ENCODE assay signal across 3 fruit fly cellular contexts in genomic region chrX:1380350-1381060, dm6.
TF ChIP-seq lines count a peak whose summit lies in the region.

Gene CG3719, minus strand, starts transcription at chrX:1380480.
Gene CG32813, plus strand, starts transcription at chrX:1380914.

TF ChIP-seq in whole organism, adult, 20 proteins besides CTCF, POLR2A, EP300 and RAD21 (continued from another document):
- TF ChIP-seq kay (GFP tag; lab: Kevin White, UChicago; ENCODE audit: borderline replicate concordance) (no peak), CG12768 (GFP tag; optimal IDR thresholded peaks at IDR 0.05; lab: Kevin White, UChicago) (no peak)

TF ChIP-seq in whole organism, embryonic, 481 proteins besides CTCF, POLR2A, EP300 and RAD21 (continued from another document and continues in another):
- no peak for TF ChIP-seq CG11696 (GFP tag; IDR thresholded peaks at IDR 0.05; lab: Robert Waterston, UW)
- no peak for TF ChIP-seq esg (GFP tag; conservative IDR thresholded peaks at IDR 0.05; lab: Robert Waterston, UW)
- peak; percentile 57; the same call in 1 of the 2 replicates for TF ChIP-seq sob (GFP tag; IDR thresholded peaks at IDR 0.05; lab: Robert Waterston, UW)
- peak; percentile 32 for TF ChIP-seq YL-1 (GFP tag; optimal IDR thresholded peaks at IDR 0.05; lab: Kevin White, UChicago)
- TF ChIP-seq Tbp (GFP tag; optimal IDR thresholded peaks at IDR 0.05; lab: Kevin White, UChicago), result no peak
- no peak for TF ChIP-seq salm (tag; optimal IDR thresholded peaks at IDR 0.05; lab: Kevin White, UChicago)
- TF ChIP-seq Xbp1 (GFP tag; optimal IDR thresholded peaks at IDR 0.05; lab: Kevin White, UChicago), result peak; percentile 49
- peak; percentile 66 for TF ChIP-seq her (GFP tag; optimal IDR thresholded peaks at IDR 0.05; lab: Kevin White, UChicago)
- no peak for TF ChIP-seq hkb (optimal IDR thresholded peaks at IDR 0.05; lab: Kevin White, UChicago)
- no peak for TF ChIP-seq hkb (GFP tag; IDR thresholded peaks at IDR 0.05; lab: Robert Waterston, UW)
- TF ChIP-seq Fer1 (GFP tag; optimal IDR thresholded peaks at IDR 0.05; lab: Kevin White, UChicago), result no peak
- 0 out of 4 replicates have a peak, but pooled peaks have one; percentile 27 for TF ChIP-seq chinmo (GFP tag; IDR thresholded peaks at IDR 0.05; lab: Robert Waterston, UW; ENCODE audit: partially characterized antibody)
- TF ChIP-seq crp (GFP tag; optimal IDR thresholded peaks at IDR 0.05; lab: Kevin White, UChicago), result peak in 1 of 2 experiments; percentile 32
- no peak for TF ChIP-seq ac (GFP tag; optimal IDR thresholded peaks at IDR 0.05; lab: Kevin White, UChicago)
- peak; percentile 41 for TF ChIP-seq CG10366 (GFP tag; IDR thresholded peaks at IDR 0.05; lab: Robert Waterston, UW)
- TF ChIP-seq Trl (optimal IDR thresholded peaks at IDR 0.05; lab: Kevin White, UChicago), result peak; percentile 72 to 74
- peak; percentile 10 for TF ChIP-seq Trl (GFP tag; optimal IDR thresholded peaks at IDR 0.05; lab: Kevin White, UChicago)
- TF ChIP-seq CG2129 (GFP tag; IDR thresholded peaks at IDR 0.05; lab: Robert Waterston, UW; ENCODE audit: partially characterized antibody), result no peak
- peak; percentile 40 for TF ChIP-seq HLH54F (GFP tag; optimal IDR thresholded peaks at IDR 0.05; lab: Kevin White, UChicago)
- TF ChIP-seq CG7556 (GFP tag; optimal IDR thresholded peaks at IDR 0.05; lab: Kevin White, UChicago), result peak; percentile 30
- no peak for TF ChIP-seq NC2α (GFP tag; optimal IDR thresholded peaks at IDR 0.05; lab: Kevin White, UChicago)
- no peak for TF ChIP-seq ash1 (GFP tag; optimal IDR thresholded peaks at IDR 0.05; lab: Kevin White, UChicago)
- TF ChIP-seq CG2116 (GFP tag; optimal IDR thresholded peaks at IDR 0.05; lab: Kevin White, UChicago), result peak; percentile 64
- TF ChIP-seq lola (GFP tag; optimal IDR thresholded peaks at IDR 0.05; lab: Kevin White, UChicago), result no peak
- no peak for TF ChIP-seq gcm2 (GFP tag; optimal IDR thresholded peaks at IDR 0.05; lab: Kevin White, UChicago)
- peak; percentile 57 for TF ChIP-seq CG13624 (GFP tag; optimal IDR thresholded peaks at IDR 0.05; lab: Kevin White, UChicago)
- TF ChIP-seq fu2 (GFP tag; optimal IDR thresholded peaks at IDR 0.05; lab: Kevin White, UChicago), result peak; percentile 52
- peak; percentile 64 for TF ChIP-seq Myb (GFP tag; optimal IDR thresholded peaks at IDR 0.05; lab: Kevin White, UChicago)
- TF ChIP-seq ase (GFP tag; IDR thresholded peaks at IDR 0.05; lab: Robert Waterston, UW), result no peak
- no peak for TF ChIP-seq D (optimal IDR thresholded peaks at IDR 0.05; lab: Kevin White, UChicago)
- TF ChIP-seq D (GFP tag; optimal IDR thresholded peaks at IDR 0.05; lab: Kevin White, UChicago), result no peak
- no peak for TF ChIP-seq HHEX (GFP tag; optimal IDR thresholded peaks at IDR 0.05; lab: Kevin White, UChicago)
- no peak for TF ChIP-seq CG7839 (tag; optimal IDR thresholded peaks at IDR 0.05; lab: Kevin White, UChicago)
- no peak for TF ChIP-seq CG4854 (GFP tag; optimal IDR thresholded peaks at IDR 0.05; lab: Kevin White, UChicago)
- TF ChIP-seq dimm (GFP tag; IDR thresholded peaks at IDR 0.05; lab: Robert Waterston, UW), result no peak
- no peak for TF ChIP-seq CG1792 (GFP tag; optimal IDR thresholded peaks at IDR 0.05; lab: Kevin White, UChicago)
- TF ChIP-seq gro (GFP tag; optimal IDR thresholded peaks at IDR 0.05; lab: Kevin White, UChicago), result peak; percentile 32
- no peak for TF ChIP-seq CG18262 (tag; optimal IDR thresholded peaks at IDR 0.05; lab: Kevin White, UChicago)
- TF ChIP-seq nom (GFP tag; optimal IDR thresholded peaks at IDR 0.05; lab: Kevin White, UChicago), result no peak
- TF ChIP-seq Hey (tag; optimal IDR thresholded peaks at IDR 0.05; lab: Kevin White, UChicago), result no peak
- TF ChIP-seq CG9727 (GFP tag; optimal IDR thresholded peaks at IDR 0.05; lab: Kevin White, UChicago), result no peak
- TF ChIP-seq ems (GFP tag; optimal IDR thresholded peaks at IDR 0.05; lab: Kevin White, UChicago), result peak; percentile 42
- TF ChIP-seq GATAe (GFP tag; conservative IDR thresholded peaks at IDR 0.05; lab: Robert Waterston, UW), result no peak
- TF ChIP-seq crol (GFP tag; IDR thresholded peaks at IDR 0.05; lab: Robert Waterston, UW), result no peak; the same call in 1 of the 2 replicates
- peak; percentile 37; the same call in 1 of the 2 replicates for TF ChIP-seq lmd (GFP tag; IDR thresholded peaks at IDR 0.05; lab: Robert Waterston, UW)
- TF ChIP-seq br (optimal IDR thresholded peaks at IDR 0.05; lab: Kevin White, UChicago), result no peak
- TF ChIP-seq Hand (GFP tag; optimal IDR thresholded peaks at IDR 0.05; lab: Kevin White, UChicago), result no peak
- TF ChIP-seq CG4404 (GFP tag; IDR thresholded peaks at IDR 0.05; lab: Robert Waterston, UW), result no peak
- peak; percentile 16 for TF ChIP-seq Dip3 (GFP tag; optimal IDR thresholded peaks at IDR 0.05; lab: Kevin White, UChicago)
- TF ChIP-seq CG12942 (GFP tag; optimal IDR thresholded peaks at IDR 0.05; lab: Kevin White, UChicago), result no peak
- TF ChIP-seq Sin3A (optimal IDR thresholded peaks at IDR 0.05; lab: Kevin White, UChicago), result peak; percentile 71
- peak; percentile 84 for TF ChIP-seq Med (GFP tag; lab: Kevin White, UChicago)
- no peak for TF ChIP-seq CG16779 (GFP tag; IDR thresholded peaks at IDR 0.05; lab: Robert Waterston, UW)
- no peak for TF ChIP-seq CG12155 (GFP tag; optimal IDR thresholded peaks at IDR 0.05; lab: Kevin White, UChicago)
- no peak for TF ChIP-seq CG6272 (GFP tag; IDR thresholded peaks at IDR 0.05; lab: Robert Waterston, UW)
- peak; percentile 35 for TF ChIP-seq CG3995 (GFP tag; optimal IDR thresholded peaks at IDR 0.05; lab: Kevin White, UChicago)
- 0 out of 3 replicates have a peak, but pooled peaks have one; percentile 60 for TF ChIP-seq ken (GFP tag; IDR thresholded peaks at IDR 0.05; lab: Robert Waterston, UW)
- peak; percentile 57 for TF ChIP-seq CG12659 (GFP tag; optimal IDR thresholded peaks at IDR 0.05; lab: Kevin White, UChicago)
- TF ChIP-seq gt (GFP tag; IDR thresholded peaks at IDR 0.05; lab: Robert Waterston, UW), result no peak
- TF ChIP-seq tin (GFP tag; optimal IDR thresholded peaks at IDR 0.05; lab: Kevin White, UChicago), result peak; percentile 58
- TF ChIP-seq CG1529 (GFP tag; optimal IDR thresholded peaks at IDR 0.05; lab: Kevin White, UChicago), result no peak
- no peak; the same call in 3 of the 4 replicates for TF ChIP-seq Gug (GFP tag; IDR thresholded peaks at IDR 0.05; lab: Robert Waterston, UW)
- 0 out of 2 replicates have a peak, but pooled peaks have one; percentile 5 for TF ChIP-seq Atf6 (GFP tag; IDR thresholded peaks at IDR 0.05; lab: Robert Waterston, UW)
- TF ChIP-seq croc (GFP tag; conservative IDR thresholded peaks at IDR 0.05; lab: Robert Waterston, UW), result no peak
- TF ChIP-seq E2f2 (GFP tag; IDR thresholded peaks at IDR 0.05; lab: Robert Waterston, UW), result peak; percentile 87

TF ChIP-seq in whole organism, prepupa, 60 proteins besides CTCF, POLR2A, EP300 and RAD21 (continued from another document):
- TF ChIP-seq CG7368 (GFP tag; optimal IDR thresholded peaks at IDR 0.05; lab: Kevin White, UChicago), result no peak
- no peak for TF ChIP-seq Ets96B (tag; optimal IDR thresholded peaks at IDR 0.05; lab: Kevin White, UChicago)
- peak; percentile 33 for TF ChIP-seq CG3919 (GFP tag; optimal IDR thresholded peaks at IDR 0.05; lab: Kevin White, UChicago)
- TF ChIP-seq CG31627 (GFP tag; optimal IDR thresholded peaks at IDR 0.05; lab: Kevin White, UChicago), result peak; percentile 32
- TF ChIP-seq net (GFP tag; optimal IDR thresholded peaks at IDR 0.05; lab: Kevin White, UChicago), result no peak
- no peak for TF ChIP-seq CG4318 (GFP tag; optimal IDR thresholded peaks at IDR 0.05; lab: Kevin White, UChicago)
- TF ChIP-seq lz (GFP tag; optimal IDR thresholded peaks at IDR 0.05; lab: Kevin White, UChicago), result peak; percentile 45
- no peak for TF ChIP-seq salr (GFP tag; optimal IDR thresholded peaks at IDR 0.05; lab: Kevin White, UChicago)
- TF ChIP-seq topi (GFP tag; optimal IDR thresholded peaks at IDR 0.05; lab: Kevin White, UChicago), result no peak
- TF ChIP-seq svp (GFP tag; lab: Kevin White, UChicago), result peak; percentile 69
- peak; percentile 28 for TF ChIP-seq Sox14 (GFP tag; optimal IDR thresholded peaks at IDR 0.05; lab: Kevin White, UChicago)
- no peak for TF ChIP-seq CG10669 (GFP tag; optimal IDR thresholded peaks at IDR 0.05; lab: Kevin White, UChicago)
- no peak for TF ChIP-seq fd85E (GFP tag; optimal IDR thresholded peaks at IDR 0.05; lab: Kevin White, UChicago)
- no peak for TF ChIP-seq Eip75B (GFP tag; optimal IDR thresholded peaks at IDR 0.05; lab: Kevin White, UChicago)
- TF ChIP-seq ss (GFP tag; optimal IDR thresholded peaks at IDR 0.05; lab: Kevin White, UChicago), result no peak
- no peak for TF ChIP-seq Hr38 (GFP tag; optimal IDR thresholded peaks at IDR 0.05; lab: Kevin White, UChicago)
- TF ChIP-seq spab (GFP tag; optimal IDR thresholded peaks at IDR 0.05; lab: Kevin White, UChicago), result no peak
- no peak for TF ChIP-seq Ets21C (GFP tag; optimal IDR thresholded peaks at IDR 0.05; lab: Kevin White, UChicago)
- no peak for TF ChIP-seq Blimp-1 (GFP tag; optimal IDR thresholded peaks at IDR 0.05; lab: Kevin White, UChicago)
- TF ChIP-seq Met (GFP tag; optimal IDR thresholded peaks at IDR 0.05; lab: Kevin White, UChicago), result no peak
- TF ChIP-seq Smox (GFP tag; optimal IDR thresholded peaks at IDR 0.05; lab: Kevin White, UChicago), result no peak
- TF ChIP-seq dac (GFP tag; optimal IDR thresholded peaks at IDR 0.05; lab: Kevin White, UChicago), result no peak
- TF ChIP-seq CG10631 (GFP tag; optimal IDR thresholded peaks at IDR 0.05; lab: Kevin White, UChicago), result no peak
- TF ChIP-seq CG1621 (tag; optimal IDR thresholded peaks at IDR 0.05; lab: Kevin White, UChicago), result peak; percentile 29
- TF ChIP-seq Lpt (GFP tag; optimal IDR thresholded peaks at IDR 0.05; lab: Kevin White, UChicago), result no peak
- TF ChIP-seq fkh (GFP tag; optimal IDR thresholded peaks at IDR 0.05; lab: Kevin White, UChicago), result peak; percentile 89
- no peak for TF ChIP-seq Sox102F (GFP tag; optimal IDR thresholded peaks at IDR 0.05; lab: Kevin White, UChicago)
- TF ChIP-seq CG6163 (GFP tag; IDR thresholded peaks at IDR 0.05; lab: Robert Waterston, UW), result no peak; the same call in 2 of the 3 replicates
- TF ChIP-seq Sox15 (GFP tag; optimal IDR thresholded peaks at IDR 0.05; lab: Kevin White, UChicago), result no peak
- no peak for TF ChIP-seq fd59A (GFP tag; optimal IDR thresholded peaks at IDR 0.05; lab: Kevin White, UChicago)
- no peak for TF ChIP-seq Eip93F (GFP tag; optimal IDR thresholded peaks at IDR 0.05; lab: Kevin White, UChicago)
- no peak for TF ChIP-seq CG11762 (GFP tag; optimal IDR thresholded peaks at IDR 0.05; lab: Kevin White, UChicago; ENCODE audit: insufficient read depth)
- no peak for TF ChIP-seq eg (GFP tag; IDR thresholded peaks at IDR 0.05; lab: Robert Waterston, UW)
- TF ChIP-seq CG6276 (GFP tag; optimal IDR thresholded peaks at IDR 0.05; lab: Kevin White, UChicago), result no peak
- peak; percentile 8 for TF ChIP-seq CG3032 (tag; optimal IDR thresholded peaks at IDR 0.05; lab: Kevin White, UChicago)
- no peak for TF ChIP-seq pdm3 (GFP tag; optimal IDR thresholded peaks at IDR 0.05; lab: Kevin White, UChicago)
- no peak for TF ChIP-seq dsx (GFP tag; optimal IDR thresholded peaks at IDR 0.05; lab: Kevin White, UChicago; ENCODE audit: poor library complexity, severe bottlenecking)
- no peak for TF ChIP-seq CG11294 (GFP tag; IDR thresholded peaks at IDR 0.05; lab: Robert Waterston, UW)
- peak; percentile 90 for TF ChIP-seq achi (GFP tag; optimal IDR thresholded peaks at IDR 0.05; lab: Kevin White, UChicago)
- TF ChIP-seq CG32006 (GFP tag; optimal IDR thresholded peaks at IDR 0.05; lab: Kevin White, UChicago), result no peak
TF ChIP-seq in whole organism, prepupa: peak in this region for 13.
